2 fruit fly cellular contexts compared by ENCODE assay signal in the genomic region with DNA sequence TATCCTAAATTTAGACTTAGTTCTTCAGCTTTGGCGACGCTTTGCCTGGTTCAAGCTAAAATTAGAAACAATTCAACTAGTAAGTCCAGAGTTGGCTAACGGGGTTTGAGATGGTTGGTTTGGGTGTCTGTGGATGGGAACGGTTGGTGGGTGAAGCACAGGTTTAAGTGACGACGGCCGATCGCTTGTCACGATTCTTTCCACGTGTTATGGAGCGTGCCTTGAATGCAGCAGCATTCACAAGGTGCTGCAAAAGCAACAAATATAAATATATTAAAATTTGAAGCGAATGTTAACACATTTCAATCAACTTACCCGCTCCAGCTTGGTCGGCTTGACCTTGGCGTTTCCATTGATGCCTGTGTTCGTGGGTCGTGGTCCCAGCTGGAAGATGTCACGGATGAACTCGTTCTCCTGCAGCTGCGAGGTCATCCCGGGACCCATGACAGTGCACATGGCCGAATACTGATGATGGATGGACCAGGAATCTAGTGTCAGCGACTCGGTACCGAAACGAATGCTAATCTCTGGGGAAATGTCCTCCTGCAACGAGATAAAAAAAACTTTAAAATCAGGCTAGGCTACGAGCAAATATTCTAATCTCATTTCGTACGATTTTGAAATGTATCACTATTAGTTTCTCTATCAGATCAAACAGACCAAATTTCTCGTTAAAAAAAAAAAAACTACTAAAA.
TF ChIP-seq lines count a peak whose summit lies in the region.

CG8813 (plus strand) TSS at position 645 of the 695 bp plus-strand sequence.

- TF ChIP-seq CTCF in whole organism, embryonic (GFP tag; optimal IDR thresholded peaks at IDR 0.05; lab: Kevin White, UChicago) = no peak

TF ChIP-seq in whole organism, embryonic, 481 proteins besides CTCF, POLR2A, EP300 and RAD21:
- peak; percentile 78 for TF ChIP-seq Ets65A (GFP tag; lab: Kevin White, UChicago)
- no peak for TF ChIP-seq HLH3B (GFP tag; IDR thresholded peaks at IDR 0.05; lab: Robert Waterston, UW)
- 0 out of 2 replicates have a peak, but pooled peaks have one; percentile 16 for TF ChIP-seq inv (GFP tag; IDR thresholded peaks at IDR 0.05; lab: Robert Waterston, UW; ENCODE audit: partially characterized antibody)
- TF ChIP-seq Med (GFP tag; lab: Kevin White, UChicago) = peak; percentile 48
- TF ChIP-seq chinmo (GFP tag; IDR thresholded peaks at IDR 0.05; lab: Robert Waterston, UW; ENCODE audit: partially characterized antibody) = 0 out of 4 replicates have a peak, but pooled peaks have one; percentile 66
- TF ChIP-seq vvl (GFP tag; IDR thresholded peaks at IDR 0.05; lab: Robert Waterston, UW) = peak; percentile 68; the same call in 1 of the 2 replicates
- TF ChIP-seq gro (GFP tag; optimal IDR thresholded peaks at IDR 0.05; lab: Kevin White, UChicago) = no peak
- no peak for TF ChIP-seq lilli (GFP tag; optimal IDR thresholded peaks at IDR 0.05; lab: Kevin White, UChicago)
- no peak for TF ChIP-seq HmgD (GFP tag; optimal IDR thresholded peaks at IDR 0.05; lab: Kevin White, UChicago)

TF ChIP-seq in whole organism, prepupa, 60 proteins besides CTCF, POLR2A, EP300 and RAD21:
- TF ChIP-seq Eip78C (GFP tag; lab: Kevin White, UChicago) = peak; percentile 16
- no peak for TF ChIP-seq CG3919 (GFP tag; optimal IDR thresholded peaks at IDR 0.05; lab: Kevin White, UChicago)
- no peak for TF ChIP-seq CG32006 (GFP tag; optimal IDR thresholded peaks at IDR 0.05; lab: Kevin White, UChicago)
